Worm (Caenorhabditis elegans): ENCODE measurements around the gene nhr-61.

The nhr-61 gene

DNA sequence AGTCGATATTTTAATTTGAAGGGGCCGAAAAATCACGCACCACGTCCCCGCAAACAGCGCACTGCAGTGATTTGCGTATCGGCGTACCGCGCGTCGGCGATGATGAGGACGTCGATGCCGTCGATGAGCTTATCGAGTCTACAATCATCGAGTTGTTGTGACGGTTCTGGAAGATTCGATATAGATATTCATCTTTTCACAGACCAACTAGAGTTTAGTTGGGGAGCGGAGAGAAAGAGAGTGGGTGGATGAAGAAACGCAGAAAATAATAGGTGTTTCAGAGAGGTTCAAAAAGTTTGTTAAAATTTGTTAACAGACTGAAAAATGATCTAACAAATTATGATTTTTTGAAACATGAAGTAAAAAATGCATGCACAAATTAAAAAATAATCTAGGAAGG lies at the start of gene nhr-61:
Gene nhr-61 (minus strand): TSS at position 168 of the 400 bp plus-strand sequence.
- no peak for TF ChIP-seq elt-3 (tag; optimal IDR thresholded peaks at IDR 0.05)
- peak; percentile 47 for TF ChIP-seq elt-1 (tag; optimal IDR thresholded peaks at IDR 0.05)

DNA sequence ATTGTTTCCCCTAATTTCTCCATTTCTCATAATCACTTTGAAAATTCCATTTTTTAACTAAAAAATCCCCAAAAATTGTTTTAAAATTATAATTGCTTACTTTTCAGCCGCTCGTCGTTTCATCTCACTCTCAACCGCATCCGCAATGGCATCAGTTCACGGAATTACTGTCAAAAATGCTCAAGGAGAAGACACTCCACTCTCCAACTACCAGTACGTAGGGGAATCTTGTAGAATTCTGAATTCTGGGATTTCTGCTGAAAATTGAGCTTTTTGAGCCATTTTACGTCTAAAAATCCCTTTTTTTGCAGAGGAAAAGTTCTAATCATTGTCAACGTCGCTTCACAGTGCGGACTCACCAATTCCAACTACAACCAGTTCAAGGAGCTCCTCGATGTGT lies 49.2 kb upstream of the nhr-61 start:
- TF ChIP-seq fkh-10 (GFP tag; optimal IDR thresholded peaks at IDR 0.05) (no peak), fkh-2 (tag; optimal IDR thresholded peaks at IDR 0.05) (no peak), lin-15B (tag; optimal IDR thresholded peaks at IDR 0.05) (no peak), mml-1 (tag; optimal IDR thresholded peaks at IDR 0.05) (no peak), ceh-82 (tag; optimal IDR thresholded peaks at IDR 0.05) (no peak), ama-1 (optimal IDR thresholded peaks at IDR 0.05) (no peak), tbx-2 (tag; optimal IDR thresholded peaks at IDR 0.05) (no peak)

DNA sequence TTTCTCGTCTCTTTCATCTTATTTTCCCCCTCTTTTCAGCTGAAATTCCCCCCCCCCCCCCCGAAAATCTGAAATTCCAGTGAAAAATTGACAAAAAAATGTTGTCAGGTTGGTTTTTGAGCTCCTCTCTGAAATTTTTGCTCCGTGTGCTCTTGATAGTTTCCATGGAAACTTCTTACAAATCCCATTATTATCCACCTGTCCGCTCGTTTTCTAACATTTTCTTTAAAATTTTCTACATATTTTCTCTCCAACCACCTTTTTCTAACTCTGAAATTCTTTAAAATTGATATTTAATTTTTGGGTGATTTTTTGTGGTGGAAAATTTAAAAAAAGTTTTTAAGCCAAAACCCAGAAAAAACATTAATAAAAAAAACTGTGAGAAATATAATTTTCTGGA lies 48.3 kb upstream of the nhr-61 start, which contains the start of gene gpx-2:
Gene gpx-2 (plus strand): TSS at position 99 of the 400 bp plus-strand sequence.
- TF ChIP-seq ceh-16 (tag; optimal IDR thresholded peaks at IDR 0.05): no peak
- TF ChIP-seq ama-1 (optimal IDR thresholded peaks at IDR 0.05): peak; percentile 83

DNA sequence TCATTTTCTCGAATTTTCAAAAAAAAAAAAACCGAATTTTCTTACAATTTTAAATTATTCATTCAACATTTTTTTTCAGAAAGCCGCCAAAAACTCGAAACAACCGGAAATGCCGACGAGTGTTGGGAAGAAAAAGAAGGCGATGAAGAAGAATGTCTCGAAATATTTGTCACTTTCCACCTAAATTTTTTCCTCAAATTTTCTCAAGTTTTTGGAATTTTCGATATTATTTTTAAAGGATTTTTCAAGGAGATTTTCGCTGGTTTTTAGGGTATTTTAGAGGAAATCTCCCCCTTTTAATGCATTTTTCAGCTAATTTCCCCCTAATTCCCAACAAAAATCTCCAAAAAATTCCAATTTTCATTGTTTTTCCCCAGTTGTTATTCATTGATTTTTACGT lies 47.8 kb upstream of the nhr-61 start:
- TF ChIP-seq nhr-12 (tag; optimal IDR thresholded peaks at IDR 0.05) (no peak), ztf-11 (tag; optimal IDR thresholded peaks at IDR 0.05) (no peak), zag-1 (tag; optimal IDR thresholded peaks at IDR 0.05) (no peak)

DNA sequence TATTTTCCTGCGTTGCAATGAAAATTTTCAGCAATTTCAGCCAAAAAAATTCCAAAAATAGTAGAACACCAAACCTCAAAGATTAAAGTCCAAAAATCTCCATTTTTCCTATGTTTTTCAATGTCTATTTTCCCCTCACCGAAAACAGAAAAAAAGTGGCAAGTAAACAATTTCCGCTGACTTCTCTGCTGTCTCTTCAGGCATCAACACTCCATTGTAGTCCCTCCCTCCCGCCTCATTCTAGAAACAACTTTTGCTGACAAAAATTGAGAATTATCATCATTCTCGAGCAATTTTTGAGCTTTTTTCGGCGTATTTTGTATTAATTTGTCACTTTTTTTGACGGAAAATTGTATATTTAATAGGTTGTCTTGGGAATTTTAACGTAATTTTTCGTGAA lies 46.8 kb upstream of the nhr-61 start:
- TF ChIP-seq skn-1 (tag; optimal IDR thresholded peaks at IDR 0.05): peak; percentile 49

DNA sequence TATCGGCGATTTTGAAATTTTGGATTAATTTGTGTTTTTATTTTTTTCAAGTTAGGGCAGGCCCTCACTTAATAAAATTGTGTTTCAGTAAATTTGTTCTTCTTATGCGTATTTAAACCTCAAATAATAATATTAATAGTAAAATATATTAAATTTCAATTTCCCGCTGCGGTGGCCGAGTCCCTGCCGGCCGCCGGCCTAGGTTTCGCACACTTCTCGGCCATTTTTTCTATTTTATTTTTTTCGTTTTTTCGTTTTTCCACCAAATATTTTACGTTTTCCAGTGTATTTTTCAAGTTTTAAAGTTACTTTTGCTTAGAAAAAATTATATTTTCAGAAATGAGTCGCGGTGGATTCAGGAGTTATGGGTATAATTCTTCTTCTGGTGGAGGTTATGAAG lies 38.6 kb upstream of the nhr-61 start, which contains the start of gene rbm-28:
Gene rbm-28 (plus strand): TSS at position 338 of the 400 bp plus-strand sequence.
- TF ChIP-seq ztf-4 (tag; optimal IDR thresholded peaks at IDR 0.05): no peak
- no peak for TF ChIP-seq ceh-82 (tag; optimal IDR thresholded peaks at IDR 0.05)
- TF ChIP-seq pqm-1 (tag; optimal IDR thresholded peaks at IDR 0.05): no peak
- no peak for TF ChIP-seq eor-1 (tag; optimal IDR thresholded peaks at IDR 0.05)
- TF ChIP-seq unc-62 (GFP tag; optimal IDR thresholded peaks at IDR 0.05): no peak
- no peak for TF ChIP-seq nhr-76 (tag; optimal IDR thresholded peaks at IDR 0.05)
- TF ChIP-seq ceh-9 (tag; optimal IDR thresholded peaks at IDR 0.05): no peak
- no peak for TF ChIP-seq lin-39 (tag; optimal IDR thresholded peaks at IDR 0.05)
- no peak for TF ChIP-seq nhr-25 (tag; optimal IDR thresholded peaks at IDR 0.05)
- no peak for TF ChIP-seq elt-1 (tag; optimal IDR thresholded peaks at IDR 0.05)
- TF ChIP-seq snpc-4 (tag; optimal IDR thresholded peaks at IDR 0.05): peak; percentile 35
- TF ChIP-seq ama-1 (optimal IDR thresholded peaks at IDR 0.05): no peak
- TF ChIP-seq ceh-28 (tag; optimal IDR thresholded peaks at IDR 0.05): no peak
- TF ChIP-seq nhr-12 (tag; optimal IDR thresholded peaks at IDR 0.05): no peak
- TF ChIP-seq zag-1 (tag; optimal IDR thresholded peaks at IDR 0.05): no peak
- no peak for TF ChIP-seq elt-3 (tag; optimal IDR thresholded peaks at IDR 0.05)
- no peak for TF ChIP-seq fos-1 (tag; optimal IDR thresholded peaks at IDR 0.05)
- TF ChIP-seq lsy-12 (tag; optimal IDR thresholded peaks at IDR 0.05): no peak
- TF ChIP-seq lin-15B (tag; optimal IDR thresholded peaks at IDR 0.05): peak; percentile 54
- TF ChIP-seq nfya-1 (tag; optimal IDR thresholded peaks at IDR 0.05; ENCODE audit: insufficient read depth): peak; percentile 31
- TF ChIP-seq hmg-11 (tag; optimal IDR thresholded peaks at IDR 0.05): peak; percentile 40
- no peak for TF ChIP-seq aly-2 (tag; optimal IDR thresholded peaks at IDR 0.05)
- TF ChIP-seq jun-1 (tag; optimal IDR thresholded peaks at IDR 0.05): no peak
- TF ChIP-seq fkh-10 (GFP tag; optimal IDR thresholded peaks at IDR 0.05): no peak
- TF ChIP-seq nhr-23 (tag; optimal IDR thresholded peaks at IDR 0.05): peak; percentile 47
- no peak for TF ChIP-seq fkh-2 (tag; optimal IDR thresholded peaks at IDR 0.05)
- no peak for TF ChIP-seq unc-39 (tag; optimal IDR thresholded peaks at IDR 0.05)
- TF ChIP-seq skn-1 (tag; optimal IDR thresholded peaks at IDR 0.05): no peak
- no peak for TF ChIP-seq sea-2 (GFP tag; optimal IDR thresholded peaks at IDR 0.05)
- no peak for TF ChIP-seq mml-1 (tag; optimal IDR thresholded peaks at IDR 0.05)
- TF ChIP-seq ztf-11 (tag; optimal IDR thresholded peaks at IDR 0.05): no peak
- TF ChIP-seq nhr-11 (tag; optimal IDR thresholded peaks at IDR 0.05): no peak
- TF ChIP-seq nhr-43 (tag; optimal IDR thresholded peaks at IDR 0.05; ENCODE audit: poor library complexity, severe bottlenecking): no peak
- TF ChIP-seq nhr-67 (tag; optimal IDR thresholded peaks at IDR 0.05): no peak
